Fruit fly (Drosophila melanogaster): ENCODE results near the gene Mettl2.

Mettl2 gene

DNA sequence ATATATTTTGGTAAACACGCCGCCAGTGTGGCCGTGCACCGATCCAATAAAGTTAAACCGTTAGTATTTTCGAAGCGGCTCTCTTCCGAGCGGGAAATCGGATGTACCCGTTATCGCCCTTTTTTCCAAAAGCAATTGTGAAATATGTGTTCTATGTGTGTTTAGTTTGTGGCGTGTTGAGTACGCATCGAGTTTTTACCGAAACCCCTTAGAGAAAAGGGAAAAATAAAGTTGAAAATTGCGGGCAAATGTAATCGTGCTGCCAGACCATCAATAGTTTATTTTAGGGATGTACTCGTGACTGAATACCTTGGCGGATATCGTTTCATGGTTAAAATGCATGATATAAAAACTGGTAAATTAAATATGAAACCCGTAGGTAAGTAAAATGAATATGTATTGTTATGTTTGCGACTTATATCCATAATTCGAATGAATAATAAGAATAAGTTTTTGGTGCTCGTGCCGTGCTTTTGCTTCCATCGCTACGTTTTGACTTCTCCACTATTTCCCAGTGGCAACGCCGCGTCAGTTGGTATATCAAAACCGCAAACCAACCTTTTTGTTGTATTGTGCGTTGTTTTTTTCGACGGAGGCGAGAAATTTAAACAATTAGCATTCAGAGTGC, at the start of gene Mettl2, which contains the start of gene Bgb:
TSS of gene Mettl2 (minus strand) at position 51 of the 628 bp plus-strand sequence.
TSS of gene Bgb (plus strand) at position 527 of the 628 bp plus-strand sequence.
- TF ChIP-seq psq (optimal IDR thresholded peaks at IDR 0.05) (no peak), usp (GFP tag; optimal IDR thresholded peaks at IDR 0.05) (no peak), EcR (GFP tag; optimal IDR thresholded peaks at IDR 0.05) (no peak)

DNA sequence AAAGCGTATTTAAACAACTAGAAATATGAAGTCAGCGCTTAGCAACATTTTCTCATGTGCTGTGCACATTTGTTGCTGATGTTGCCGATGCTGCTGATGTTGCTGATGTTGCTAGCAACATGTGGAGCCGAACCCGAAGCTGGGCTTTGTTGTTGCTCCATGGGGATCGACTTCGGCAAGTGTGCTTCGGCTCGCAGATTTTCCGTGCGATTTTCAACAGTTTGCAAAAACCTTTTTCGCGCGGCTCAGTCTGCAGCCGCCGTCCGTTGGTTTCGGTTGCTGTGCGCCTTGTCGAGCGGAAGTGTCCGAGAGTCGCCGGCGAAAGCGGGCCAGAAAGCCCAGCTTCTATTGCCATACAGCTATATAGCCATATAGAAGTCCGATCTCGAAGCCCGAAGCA, 49.5 kb upstream of the Mettl2 start:
- no peak for TF ChIP-seq EcR (GFP tag; optimal IDR thresholded peaks at IDR 0.05)
- TF ChIP-seq usp (GFP tag; optimal IDR thresholded peaks at IDR 0.05), result no peak
- TF ChIP-seq Dll (optimal IDR thresholded peaks at IDR 0.05), result no peak

DNA sequence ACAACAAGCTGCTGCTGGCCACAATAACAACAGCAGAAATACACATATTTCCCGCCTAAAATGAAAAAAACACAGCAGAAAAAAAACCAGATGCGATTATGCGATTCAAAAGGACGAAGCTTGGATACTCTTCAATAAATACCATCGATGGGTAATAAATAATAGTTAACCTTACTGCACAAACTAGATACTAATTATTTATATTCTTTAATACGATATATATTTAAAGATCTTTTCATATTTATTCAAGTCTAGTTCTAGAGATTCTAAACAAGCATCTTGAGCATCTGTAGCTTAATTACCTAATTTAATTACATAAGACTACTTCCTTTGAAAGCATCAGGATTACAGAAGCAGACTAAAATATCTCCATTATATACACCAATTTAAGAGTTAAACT, 49.1 kb upstream of the Mettl2 start:
- TF ChIP-seq EcR (GFP tag; optimal IDR thresholded peaks at IDR 0.05), result no peak
- no peak for TF ChIP-seq usp (GFP tag; optimal IDR thresholded peaks at IDR 0.05)
- no peak for TF ChIP-seq CG8478 (optimal IDR thresholded peaks at IDR 0.05)
- no peak for TF ChIP-seq Dll (optimal IDR thresholded peaks at IDR 0.05)
- TF ChIP-seq pan (optimal IDR thresholded peaks at IDR 0.05), result no peak
- TF ChIP-seq psq (optimal IDR thresholded peaks at IDR 0.05), result no peak

DNA sequence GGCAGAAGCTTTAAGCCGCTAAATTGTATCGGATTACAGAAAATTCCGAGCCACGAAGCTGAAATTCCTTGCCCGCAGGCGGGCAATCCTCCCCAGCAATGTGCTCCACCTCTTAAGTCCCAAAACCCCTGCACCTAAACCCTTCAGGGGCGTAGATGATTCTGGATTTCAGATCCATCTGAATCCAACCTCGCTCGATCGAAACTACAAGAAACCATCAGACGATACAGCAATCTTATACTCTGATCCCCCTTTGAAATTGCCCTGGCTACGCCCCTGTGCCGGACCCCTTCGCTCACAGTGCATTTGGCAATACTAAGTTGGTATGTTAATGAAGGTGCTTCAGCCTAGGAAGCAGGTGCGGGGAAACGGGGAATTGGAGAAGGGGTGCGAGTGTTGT, 44.1 kb upstream of the Mettl2 start:
- TF ChIP-seq EcR (GFP tag; optimal IDR thresholded peaks at IDR 0.05) (no peak), usp (GFP tag; optimal IDR thresholded peaks at IDR 0.05) (no peak), pan (optimal IDR thresholded peaks at IDR 0.05) (no peak), Dll (optimal IDR thresholded peaks at IDR 0.05) (no peak), psq (optimal IDR thresholded peaks at IDR 0.05) (no peak), CG8478 (optimal IDR thresholded peaks at IDR 0.05) (no peak)

DNA sequence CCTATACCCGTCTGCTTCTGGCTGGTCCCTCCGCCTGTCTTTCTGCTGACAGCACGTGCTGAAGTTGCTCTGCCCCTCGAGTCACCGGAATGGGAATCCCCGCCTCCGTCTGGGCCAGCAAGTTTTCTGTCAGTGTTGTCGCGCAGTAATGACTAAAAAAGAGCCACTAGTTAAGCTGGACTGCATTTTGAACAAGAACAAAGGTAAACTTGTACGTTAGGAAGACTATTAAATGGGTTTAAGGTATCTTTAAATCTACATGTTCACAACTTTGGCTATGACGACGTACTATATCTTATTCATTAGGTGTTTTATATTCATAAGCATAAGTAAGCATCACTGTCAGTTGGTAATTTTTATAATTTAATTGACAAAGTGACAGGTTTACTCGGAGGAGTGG, 40.4 kb upstream of the Mettl2 start:
- TF ChIP-seq psq (optimal IDR thresholded peaks at IDR 0.05) (no peak), EcR (GFP tag; optimal IDR thresholded peaks at IDR 0.05) (no peak), pan (optimal IDR thresholded peaks at IDR 0.05) (no peak), CG8478 (optimal IDR thresholded peaks at IDR 0.05) (no peak), Dll (optimal IDR thresholded peaks at IDR 0.05) (no peak), usp (GFP tag; optimal IDR thresholded peaks at IDR 0.05) (no peak)

DNA sequence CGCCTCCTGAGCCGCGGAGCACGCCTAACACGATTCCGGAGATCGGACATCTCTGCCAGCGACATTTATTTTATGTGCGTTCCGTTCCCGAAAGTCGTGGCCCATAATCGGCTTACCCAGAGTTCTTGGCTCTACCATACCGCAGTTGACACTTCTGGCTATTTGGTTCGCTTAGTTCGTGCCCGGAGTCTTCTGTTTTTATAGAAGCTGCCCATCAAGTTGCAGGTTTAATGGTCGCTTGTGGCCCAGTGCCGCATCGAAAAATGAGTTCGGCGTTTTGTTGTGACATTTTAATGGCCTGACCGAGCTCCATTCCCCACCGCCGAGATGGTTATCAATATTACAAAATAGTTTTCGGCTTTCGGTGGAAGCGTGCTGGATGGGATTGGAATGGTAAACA, 37.2 kb upstream of the Mettl2 start:
- TF ChIP-seq CG8478 (optimal IDR thresholded peaks at IDR 0.05), result no peak
- TF ChIP-seq psq (optimal IDR thresholded peaks at IDR 0.05), result no peak
- no peak for TF ChIP-seq pan (optimal IDR thresholded peaks at IDR 0.05)
- TF ChIP-seq Dll (optimal IDR thresholded peaks at IDR 0.05), result no peak
- no peak for TF ChIP-seq usp (GFP tag; optimal IDR thresholded peaks at IDR 0.05)

DNA sequence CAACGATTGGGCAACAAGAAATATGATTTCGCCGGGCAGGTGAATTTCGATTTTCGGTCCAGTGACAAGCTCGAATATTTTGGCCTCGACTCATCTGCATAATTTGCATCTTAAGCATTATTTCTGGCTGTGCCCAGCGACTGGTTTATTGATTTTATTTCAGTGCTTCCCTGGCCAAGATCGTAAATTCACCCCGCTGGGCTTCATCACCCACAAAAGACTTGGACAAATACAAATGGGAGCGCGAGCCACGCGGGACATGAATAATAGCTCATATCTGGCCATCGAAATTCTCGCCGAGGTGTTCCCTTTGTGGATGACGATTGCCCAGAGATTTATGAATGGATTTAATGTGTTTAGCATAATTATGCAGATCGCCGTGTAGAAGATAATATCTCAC, 36.2 kb upstream of the Mettl2 start:
- no peak for TF ChIP-seq Dll (optimal IDR thresholded peaks at IDR 0.05)
- TF ChIP-seq pan (optimal IDR thresholded peaks at IDR 0.05), result no peak
- no peak for TF ChIP-seq CG8478 (optimal IDR thresholded peaks at IDR 0.05)
- no peak for TF ChIP-seq usp (GFP tag; optimal IDR thresholded peaks at IDR 0.05)
- no peak for TF ChIP-seq psq (optimal IDR thresholded peaks at IDR 0.05)
- TF ChIP-seq EcR (GFP tag; optimal IDR thresholded peaks at IDR 0.05), result no peak

DNA sequence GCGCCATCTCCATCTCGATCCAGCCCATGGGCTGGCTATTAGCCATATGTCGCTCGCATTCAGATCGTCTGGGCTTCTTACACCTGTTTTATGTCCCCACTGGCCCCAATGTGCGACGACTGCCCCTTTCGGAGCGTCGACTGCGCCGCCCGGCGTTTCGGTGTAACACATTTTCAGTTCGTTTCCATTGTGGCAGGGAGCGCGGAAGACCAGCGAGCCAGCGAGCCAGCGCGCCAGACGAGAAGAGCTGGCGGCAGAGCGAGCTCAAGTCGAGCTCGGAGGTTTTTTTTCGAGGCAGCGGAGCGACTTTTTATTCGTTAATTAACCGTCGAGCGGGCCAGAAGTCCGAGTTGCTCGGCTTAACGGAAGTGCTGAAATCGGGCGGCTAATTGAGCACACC, 35.3 kb upstream of the Mettl2 start, which contains the start of gene CG7991:
TSS of gene CG7991 (plus strand) at position 329 of the 400 bp plus-strand sequence.
- TF ChIP-seq psq (optimal IDR thresholded peaks at IDR 0.05) (no peak), pan (optimal IDR thresholded peaks at IDR 0.05) (no peak), Dll (optimal IDR thresholded peaks at IDR 0.05) (no peak), CG8478 (optimal IDR thresholded peaks at IDR 0.05) (no peak), EcR (GFP tag; optimal IDR thresholded peaks at IDR 0.05) (no peak), usp (GFP tag; optimal IDR thresholded peaks at IDR 0.05) (no peak)

DNA sequence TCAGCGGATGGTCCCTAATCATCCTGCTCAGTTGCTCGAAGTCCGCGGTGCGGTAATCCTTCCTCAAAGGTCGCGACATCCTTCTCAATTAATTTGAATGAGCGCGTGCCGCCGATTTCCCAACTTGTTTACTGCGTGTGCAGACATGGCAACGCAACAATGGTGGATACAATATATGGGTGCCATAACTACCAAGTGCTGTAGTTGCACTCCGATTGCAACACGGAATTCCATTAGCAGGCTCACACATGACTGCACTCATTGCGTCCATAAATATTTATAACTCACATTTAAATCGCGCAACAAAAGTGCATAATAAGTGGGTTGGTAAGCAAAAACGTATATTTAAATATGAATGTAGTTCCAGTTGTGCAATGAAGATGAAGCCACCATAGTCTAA, 33.6 kb upstream of the Mettl2 start, which contains the start of gene CG13930:
TSS of gene CG13930 (minus strand) at position 101 of the 400 bp plus-strand sequence.
- TF ChIP-seq Dll (optimal IDR thresholded peaks at IDR 0.05) (no peak), pan (optimal IDR thresholded peaks at IDR 0.05) (no peak), CG8478 (optimal IDR thresholded peaks at IDR 0.05) (no peak), psq (optimal IDR thresholded peaks at IDR 0.05) (no peak), usp (GFP tag; optimal IDR thresholded peaks at IDR 0.05) (no peak), EcR (GFP tag; optimal IDR thresholded peaks at IDR 0.05) (no peak)

DNA sequence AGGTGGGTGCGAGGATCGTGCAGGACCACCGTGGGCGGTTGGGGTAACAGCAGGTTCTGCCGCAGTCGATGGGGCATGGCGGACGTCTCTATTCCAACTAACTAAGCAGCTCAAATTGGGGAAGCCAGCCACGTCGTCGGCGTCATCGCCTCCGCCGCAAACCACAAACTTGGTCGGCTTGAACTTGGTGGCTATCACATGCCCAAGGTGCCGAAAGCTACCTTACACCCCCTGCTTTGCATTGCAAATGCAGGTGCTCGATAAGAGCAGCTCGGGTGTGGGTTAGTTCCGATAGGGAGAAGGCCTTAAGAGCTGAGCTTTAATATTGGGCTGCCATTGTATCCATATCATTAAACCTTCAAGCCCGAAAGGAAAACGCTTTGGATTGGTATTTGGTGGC, 31.0 kb upstream of the Mettl2 start, which contains the start of gene RabX5:
TSS of gene RabX5 (minus strand) at position 101 of the 400 bp plus-strand sequence.
- no peak for TF ChIP-seq CG8478 (optimal IDR thresholded peaks at IDR 0.05)
- TF ChIP-seq psq (optimal IDR thresholded peaks at IDR 0.05), result no peak
- no peak for TF ChIP-seq EcR (GFP tag; optimal IDR thresholded peaks at IDR 0.05)

DNA sequence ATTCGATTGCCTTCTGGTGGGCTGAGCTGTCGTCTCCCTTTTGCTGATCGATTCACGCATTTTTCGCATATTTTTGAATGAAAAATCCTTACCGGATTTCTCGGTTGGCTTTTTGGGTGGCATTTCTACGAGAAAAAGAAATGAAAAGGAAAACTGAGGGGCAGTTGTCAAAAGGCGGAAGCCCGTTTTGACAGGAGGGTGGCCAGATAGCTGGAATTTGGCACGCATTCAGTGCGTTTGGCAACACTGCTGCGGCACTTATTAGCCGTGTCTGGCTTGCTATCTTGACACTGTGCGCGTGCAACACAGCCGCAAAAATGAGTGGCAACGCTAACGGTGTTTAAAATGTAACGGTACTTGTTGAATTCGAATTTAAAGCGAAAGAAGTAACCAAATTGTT, 29.5 kb upstream of the Mettl2 start, which contains the start of gene RpL23A:
TSS of gene RpL23A (minus strand) at position 151 of the 400 bp plus-strand sequence.
- no peak for TF ChIP-seq psq (optimal IDR thresholded peaks at IDR 0.05)
- TF ChIP-seq Dll (optimal IDR thresholded peaks at IDR 0.05), result no peak
- no peak for TF ChIP-seq usp (GFP tag; optimal IDR thresholded peaks at IDR 0.05)
- TF ChIP-seq CG8478 (optimal IDR thresholded peaks at IDR 0.05), result no peak
- no peak for TF ChIP-seq EcR (GFP tag; optimal IDR thresholded peaks at IDR 0.05)
- no peak for TF ChIP-seq pan (optimal IDR thresholded peaks at IDR 0.05)

DNA sequence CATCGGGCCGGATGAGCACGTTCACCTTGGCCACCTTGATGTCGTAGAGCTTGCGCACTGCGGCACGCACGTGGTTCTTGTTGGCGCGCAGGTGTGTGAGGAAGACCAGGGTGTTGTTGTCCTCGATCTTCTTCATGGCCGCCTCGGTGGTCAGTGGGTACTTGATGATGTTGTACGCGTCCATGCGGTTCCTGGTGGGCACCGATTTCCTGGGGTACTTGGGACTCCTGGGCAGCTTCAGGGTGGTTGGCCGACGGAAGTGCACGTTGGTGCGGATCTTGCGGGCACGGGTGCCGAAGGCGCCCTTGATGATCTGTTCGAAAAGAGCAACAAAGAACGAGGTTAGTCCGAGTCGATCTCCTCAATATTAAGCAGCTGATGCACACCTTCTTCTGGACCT, 28.4 kb upstream of the Mettl2 start:
- no peak for TF ChIP-seq EcR (GFP tag; optimal IDR thresholded peaks at IDR 0.05)
- TF ChIP-seq pan (optimal IDR thresholded peaks at IDR 0.05), result no peak
- TF ChIP-seq psq (optimal IDR thresholded peaks at IDR 0.05), result no peak
- TF ChIP-seq Dll (optimal IDR thresholded peaks at IDR 0.05), result no peak
- no peak for TF ChIP-seq usp (GFP tag; optimal IDR thresholded peaks at IDR 0.05)
- no peak for TF ChIP-seq CG8478 (optimal IDR thresholded peaks at IDR 0.05)

DNA sequence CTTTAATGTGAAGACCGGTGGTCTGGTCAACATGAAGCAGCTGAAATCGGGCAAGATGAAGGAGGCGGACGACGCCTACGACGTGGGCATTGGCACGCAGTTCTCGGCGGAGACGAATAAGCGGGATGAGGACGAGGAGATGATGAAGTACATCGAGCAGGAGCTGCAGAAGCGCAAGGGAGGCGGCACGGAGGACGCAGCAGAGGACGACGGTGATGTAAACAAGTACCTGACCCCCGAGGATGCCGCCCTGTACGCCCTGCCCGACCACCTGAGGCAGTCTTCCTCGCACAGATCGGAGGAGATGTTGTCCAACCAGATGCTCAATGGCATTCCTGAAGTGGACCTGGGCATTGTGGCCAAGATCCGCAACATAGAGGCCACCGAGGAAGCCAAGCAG, 26.5 kb upstream of the Mettl2 start:
- TF ChIP-seq Dll (optimal IDR thresholded peaks at IDR 0.05) (no peak), CG8478 (optimal IDR thresholded peaks at IDR 0.05) (no peak), usp (GFP tag; optimal IDR thresholded peaks at IDR 0.05) (no peak), psq (optimal IDR thresholded peaks at IDR 0.05) (no peak), EcR (GFP tag; optimal IDR thresholded peaks at IDR 0.05) (no peak), pan (optimal IDR thresholded peaks at IDR 0.05) (no peak)
